Fruit fly (Drosophila melanogaster) whole organism, embryonic: Measurements from ENCODE around the gene CG14795.

Experiments used
- ATbp ChIP-seq: fragments of 200-800 bp; sonication (Bioruptor generic); optimal IDR thresholded peaks from 2 replicates; lab custom pipeline; 2017; ENCODE audit warnings: missing biosample characterization, mild to moderate bottlenecking, missing genetic modification characterization, missing genetic modification reagents
- Aef1 ChIP-seq: fragments of 200-800 bp; sonication (Bioruptor generic); IDR thresholded peaks from 3 replicates; pipeline ENCODE4 v1.3.6; 2022; ENCODE audit warnings: missing biosample characterization, missing genetic modification characterization
- Atf3 ChIP-seq: fragments of 200-800 bp; sonication (Bioruptor generic); optimal IDR thresholded peaks from 3 replicates; lab custom pipeline; 2016; ENCODE audit warnings: missing biosample characterization, missing genetic modification characterization
- CG10274 ChIP-seq: fragments of 200-800 bp; sonication (Bioruptor generic); optimal IDR thresholded peaks from 3 replicates; lab custom pipeline; 2017; ENCODE audit warnings: missing biosample characterization, mild to moderate bottlenecking, missing genetic modification characterization
- CG10979 ChIP-seq: fragments of 200-800 bp; sonication (Bioruptor generic); optimal IDR thresholded peaks from 2 replicates; lab custom pipeline; 2018; ENCODE audit warnings: missing biosample characterization, mild to moderate bottlenecking, missing genetic modification characterization, moderate library complexity
- CG11398 ChIP-seq: fragments of 200-800 bp; sonication (Bioruptor generic); optimal IDR thresholded peaks from 2 replicates; lab custom pipeline; 2016; ENCODE audit warnings: missing biosample characterization, missing genetic modification characterization
- CG11695 ChIP-seq: fragments of 200-800 bp; sonication (Bioruptor generic); IDR thresholded peaks from 3 replicates; pipeline ENCODE4 v1.3.6; 2022; ENCODE audit warnings: missing biosample characterization, missing genetic modification characterization
- CG12236 ChIP-seq: fragments of 200-800 bp; sonication (Bioruptor generic); optimal IDR thresholded peaks from 2 replicates; lab custom pipeline; 2016; ENCODE audit warnings: missing biosample characterization, missing genetic modification characterization
- CG13296 ChIP-seq: fragments of 200-800 bp; sonication (Bioruptor generic); optimal IDR thresholded peaks from 3 replicates; lab custom pipeline; 2018; ENCODE audit warnings: missing biosample characterization, mild to moderate bottlenecking, missing genetic modification characterization
- CG14050 ChIP-seq: fragments of 200-800 bp; sonication (Bioruptor generic); IDR thresholded peaks from 3 replicates; pipeline ENCODE4 v1.3.6; 2022; ENCODE audit warnings: missing biosample characterization, missing genetic modification characterization
- CG1647 ChIP-seq: fragments of 200-800 bp; sonication (Bioruptor generic); optimal IDR thresholded peaks from 3 replicates; lab custom pipeline; 2016; ENCODE audit warnings: missing biosample characterization, missing genetic modification characterization
- CG16815 ChIP-seq: fragments of 200-800 bp; sonication (Bioruptor generic); optimal IDR thresholded peaks from 3 replicates; lab custom pipeline; 2017; ENCODE audit warnings: missing biosample characterization, mild to moderate bottlenecking, missing genetic modification characterization
- CG17359 ChIP-seq: fragments of 200-800 bp; sonication (Bioruptor generic); optimal IDR thresholded peaks from 3 replicates; lab custom pipeline; 2018; ENCODE audit warnings: missing biosample characterization, mild to moderate bottlenecking, missing genetic modification characterization, moderate library complexity
- CG31388 ChIP-seq: fragments of 200-800 bp; sonication (Bioruptor generic); optimal IDR thresholded peaks from 2 replicates; lab custom pipeline; 2016; ENCODE audit warnings: missing biosample characterization, missing genetic modification characterization
- CG34224 ChIP-seq: fragments of 200-800 bp; sonication (Bioruptor generic); IDR thresholded peaks from 3 replicates; pipeline ENCODE4 v1.3.6; 2022; ENCODE audit warnings: missing biosample characterization, missing genetic modification characterization; ENCODE audit not compliant: partially characterized antibody
- CG3838 ChIP-seq: fragments of 200-800 bp; sonication (Bioruptor generic); optimal IDR thresholded peaks from 3 replicates; lab custom pipeline; 2016; ENCODE audit warnings: missing biosample characterization, missing genetic modification characterization
- CG4617 ChIP-seq: fragments of 200-800 bp; sonication (Bioruptor generic); optimal IDR thresholded peaks from 3 replicates; lab custom pipeline; 2016; ENCODE audit warnings: missing biosample characterization, missing genetic modification characterization, borderline replicate concordance
- CG7786 ChIP-seq: fragments of 200-800 bp; sonication (Bioruptor generic); optimal IDR thresholded peaks from 2 replicates; lab custom pipeline; 2016; ENCODE audit warnings: missing biosample characterization, missing genetic modification characterization
- CG8359 ChIP-seq: fragments of 200-800 bp; sonication (Bioruptor generic); optimal IDR thresholded peaks from 2 replicates; lab custom pipeline; 2017; ENCODE audit warnings: missing biosample characterization, mild to moderate bottlenecking, missing genetic modification characterization, borderline replicate concordance
- Chrac-16 ChIP-seq: fragments of 200-800 bp; sonication (Bioruptor generic); optimal IDR thresholded peaks from 3 replicates; lab custom pipeline; 2016; ENCODE audit warnings: missing biosample characterization, missing genetic modification characterization
- Ets97D ChIP-seq: fragments of 200-800 bp; sonication (Bioruptor generic); optimal IDR thresholded peaks from 3 replicates; lab custom pipeline; 2016; ENCODE audit warnings: missing biosample characterization, missing genetic modification characterization
- Fer2 ChIP-seq: fragments of 200-800 bp; sonication (Bioruptor generic); optimal IDR thresholded peaks from 2 replicates; lab custom pipeline; 2018; ENCODE audit warnings: missing biosample characterization, mild to moderate bottlenecking, missing genetic modification characterization, moderate library complexity
- HLH4C ChIP-seq: fragments of 200-800 bp; sonication (Bioruptor generic); IDR thresholded peaks from 3 replicates; pipeline ENCODE4 v1.3.6; 2022; ENCODE audit warnings: missing biosample characterization, missing genetic modification characterization; ENCODE audit not compliant: partially characterized antibody
- HLHmδ ChIP-seq: fragments of 200-800 bp; sonication (Bioruptor generic); optimal IDR thresholded peaks from 2 replicates; lab custom pipeline; 2018; ENCODE audit warnings: missing biosample characterization, mild to moderate bottlenecking, missing genetic modification characterization, moderate library complexity
- Jarid2 ChIP-seq: fragments of 200-800 bp; sonication (Bioruptor generic); optimal IDR thresholded peaks from 3 replicates; lab custom pipeline; 2017; ENCODE audit warnings: mild to moderate bottlenecking, missing biosample characterization, missing genetic modification reagents, missing genetic modification characterization
- PHDP ChIP-seq: fragments of 200-800 bp; sonication (Bioruptor generic); optimal IDR thresholded peaks from 3 replicates; lab custom pipeline; 2018; ENCODE audit warnings: missing biosample characterization, mild to moderate bottlenecking, missing genetic modification characterization, moderate library complexity
- Sry-β ChIP-seq: fragments of 200-800 bp; sonication (Bioruptor generic); optimal IDR thresholded peaks from 2 replicates; lab custom pipeline; 2018; ENCODE audit warnings: missing biosample characterization, mild to moderate bottlenecking, missing genetic modification characterization, moderate library complexity
- Xrp1 ChIP-seq: fragments of 200-800 bp; sonication (Bioruptor generic); IDR thresholded peaks from 2 replicates; pipeline ENCODE4 v1.3.6; 2022; ENCODE audit warnings: missing biosample characterization, missing genetic modification characterization
- bigmax ChIP-seq: fragments of 200-800 bp; sonication (Bioruptor generic); optimal IDR thresholded peaks from 2 replicates; lab custom pipeline; 2018; ENCODE audit warnings: missing biosample characterization, mild to moderate bottlenecking, missing genetic modification characterization
- br ChIP-seq: fragments of >200 bp; optimal IDR thresholded peaks from 2 replicates; lab custom pipeline; 2017
- chif ChIP-seq, 2 experiments: fragments of 200-800 bp; sonication (Bioruptor generic); optimal IDR thresholded peaks; 3 replicates each; lab custom pipeline; 2016; ENCODE audit warnings: missing biosample characterization in 2 of 2, missing genetic modification characterization in 2 of 2
- chm ChIP-seq: fragments of 200-800 bp; sonication (Bioruptor generic); IDR thresholded peaks from 2 replicates; pipeline ENCODE4 v1.3.6; 2022; ENCODE audit warnings: missing biosample characterization, missing genetic modification characterization
- crp ChIP-seq, 2 experiments: fragments of 200-800 bp; sonication (Bioruptor generic); optimal IDR thresholded peaks; 2 replicates in 1 of 2; 3 replicates in 1 of 2; lab custom pipeline; 2017; ENCODE audit warnings: missing biosample characterization in 2 of 2, missing genetic modification characterization in 2 of 2, mild to moderate bottlenecking in 1 of 2, moderate library complexity in 1 of 2
- emc ChIP-seq: fragments of 200-800 bp; sonication (Bioruptor generic); optimal IDR thresholded peaks from 2 replicates; lab custom pipeline; 2016; ENCODE audit warnings: missing biosample characterization, missing genetic modification characterization
- exex ChIP-seq: fragments of 200-800 bp; sonication (Bioruptor generic); optimal IDR thresholded peaks from 4 replicates; lab custom pipeline; 2018; ENCODE audit warnings: missing biosample characterization, mild to moderate bottlenecking, missing genetic modification characterization, moderate library complexity
- fru ChIP-seq: fragments of >200 bp; optimal IDR thresholded peaks from 2 replicates; lab custom pipeline; 2017
- gro ChIP-seq: fragments of 200-800 bp; sonication (Bioruptor generic); optimal IDR thresholded peaks from 2 replicates; lab custom pipeline; 2016; ENCODE audit warnings: missing biosample characterization, missing genetic modification characterization
- hb ChIP-seq: fragments of 200-800 bp; sonication (Bioruptor generic); IDR thresholded peaks from 3 replicates; pipeline ENCODE4 v1.3.6; 2022; ENCODE audit warnings: missing biosample characterization, missing genetic modification characterization; ENCODE audit not compliant: partially characterized antibody
- peb ChIP-seq: fragments of 200-800 bp; sonication (Bioruptor generic); IDR thresholded peaks from 2 replicates; pipeline ENCODE4 v1.3.6; 2022; ENCODE audit warnings: missing biosample characterization, missing genetic modification characterization
- pho ChIP-seq: fragments of 200-800 bp; sonication (Bioruptor generic); optimal IDR thresholded peaks from 2 replicates; lab custom pipeline; 2016; ENCODE audit warnings: missing biosample characterization, missing genetic modification characterization
- prd ChIP-seq, 3 experiments: fragments of >200 bp in 2 of 3; fragments of 200-800 bp in 1 of 3; sonication (Bioruptor generic) in 1 of 3; optimal IDR thresholded peaks in 2 of 3; IDR thresholded peaks in 1 of 3; 2 replicates in 2 of 3; 3 replicates in 1 of 3; pipeline versions ENCODE4 v1.3.6 to Lab custom; 2017 to 2022; ENCODE audit warnings: missing biosample characterization in 1 of 3, missing genetic modification characterization in 1 of 3
- pros ChIP-seq: fragments of 200-800 bp; sonication (Bioruptor generic); optimal IDR thresholded peaks from 3 replicates; lab custom pipeline; 2019; ENCODE audit warnings: missing biosample characterization, mild to moderate bottlenecking, missing genetic modification characterization, moderate library complexity
- pzg ChIP-seq: fragments of 200-800 bp; sonication (Bioruptor generic); optimal IDR thresholded peaks from 3 replicates; lab custom pipeline; 2018; ENCODE audit warnings: missing biosample characterization, mild to moderate bottlenecking, missing genetic modification characterization, moderate library complexity
- sob ChIP-seq: fragments of 200-800 bp; sonication (Bioruptor generic); IDR thresholded peaks from 2 replicates; pipeline ENCODE4 v1.3.6; 2022; ENCODE audit warnings: missing biosample characterization, missing genetic modification characterization
- trem ChIP-seq: fragments of 200-800 bp; optimal IDR thresholded peaks from 3 replicates; lab custom pipeline; 2019; ENCODE audit warnings: missing biosample characterization, mild to moderate bottlenecking, missing genetic modification characterization, moderate library complexity
- unc-4 ChIP-seq: fragments of 200-800 bp; sonication (Bioruptor generic); IDR thresholded peaks from 2 replicates; pipeline ENCODE4 v1.3.6; 2022; ENCODE audit warnings: missing biosample characterization, missing genetic modification characterization; ENCODE audit not compliant: partially characterized antibody
- vnd ChIP-seq: fragments of 200-800 bp; sonication (Bioruptor generic); IDR thresholded peaks from 3 replicates; pipeline ENCODE4 v1.3.6; 2022; ENCODE audit warnings: missing biosample characterization, missing genetic modification characterization; ENCODE audit not compliant: partially characterized antibody
- wor ChIP-seq: fragments of 200-800 bp; sonication (Bioruptor generic); IDR thresholded peaks from 2 replicates; pipeline ENCODE4 v1.3.6; 2022; ENCODE audit warnings: missing biosample characterization, missing genetic modification characterization

CG14795 gene

dm6 chrX:1466505-1467381, 45.9 kb downstream of the CG14795 start (continued):
- TF ChIP-seq peb (GFP tag; lab: Robert Waterston, UW) (no peak), Sry-β (GFP tag; lab: Kevin White, UChicago) (no peak), CG1647 (GFP tag; lab: Kevin White, UChicago) (no peak), HLHmδ (GFP tag; lab: Kevin White, UChicago) (no peak), CG3838 (no peak), ATbp (no peak), fru (no peak), Aef1 (GFP tag; lab: Robert Waterston, UW) (peak; percentile 42; the same call in 1 of the 3 replicates), Jarid2 (GFP tag; lab: Kevin White, UChicago) (no peak), CG13296 (GFP tag; lab: Kevin White, UChicago) (peak; percentile 5), CG8359 (GFP tag; lab: Kevin White, UChicago) (no peak), Ets97D (GFP tag; lab: Kevin White, UChicago) (no peak), pzg (GFP tag; lab: Kevin White, UChicago) (peak; percentile 25), Chrac-16 (GFP tag; lab: Kevin White, UChicago) (no peak), hb (GFP tag; lab: Robert Waterston, UW) (no peak), bigmax (GFP tag; lab: Kevin White, UChicago) (no peak), trem (tag; lab: Kevin White, UChicago) (no peak), PHDP (tag; lab: Kevin White, UChicago) (no peak), CG16815 (GFP tag; lab: Kevin White, UChicago) (no peak), emc (GFP tag; lab: Kevin White, UChicago) (no peak), pho (GFP tag; lab: Kevin White, UChicago) (no peak), wor (GFP tag; lab: Robert Waterston, UW) (no peak), vnd (no peak), exex (tag; lab: Kevin White, UChicago) (no peak), pros (no peak), CG4617 (GFP tag; lab: Kevin White, UChicago) (no peak), chm (GFP tag; lab: Robert Waterston, UW) (no peak; the same call in 1 of the 2 replicates), CG12236 (GFP tag; lab: Kevin White, UChicago) (no peak), CG34224 (no peak; the same call in 2 of the 3 replicates), CG11695 (GFP tag; lab: Robert Waterston, UW) (no peak), br (lab: Kevin White, UChicago) (no peak), CG10274 (GFP tag; lab: Kevin White, UChicago) (no peak), CG10979 (no peak), prd (optimal IDR thresholded peaks at IDR 0.05; lab: Kevin White, UChicago) (no peak), prd (GFP tag; IDR thresholded peaks at IDR 0.05; lab: Robert Waterston, UW) (no peak), CG31388 (GFP tag; lab: Kevin White, UChicago) (no peak), chif (GFP tag; optimal IDR thresholded peaks at IDR 0.05; lab: Kevin White, UChicago) (no peak), CG17359 (tag; lab: Kevin White, UChicago) (no peak), CG14050 (GFP tag; lab: Robert Waterston, UW) (no peak), Xrp1 (GFP tag; lab: Robert Waterston, UW) (no peak), sob (GFP tag; lab: Robert Waterston, UW) (no peak), gro (GFP tag; lab: Kevin White, UChicago) (no peak), Fer2 (tag; lab: Kevin White, UChicago) (no peak), CG11398 (GFP tag; lab: Kevin White, UChicago) (no peak), HLH4C (GFP tag; lab: Robert Waterston, UW) (no peak), unc-4 (GFP tag; lab: Robert Waterston, UW) (0 out of 2 replicates have a peak, but pooled peaks have one; percentile 25), crp (GFP tag; optimal IDR thresholded peaks at IDR 0.05; lab: Kevin White, UChicago) (peak in 1 of 2 experiments; percentile 71), Atf3 (GFP tag; lab: Kevin White, UChicago) (no peak), CG7786 (no peak)
